Worm (Caenorhabditis elegans): ENCODE results near the gene ech-1.1.

The ech-1.1 gene

DNA sequence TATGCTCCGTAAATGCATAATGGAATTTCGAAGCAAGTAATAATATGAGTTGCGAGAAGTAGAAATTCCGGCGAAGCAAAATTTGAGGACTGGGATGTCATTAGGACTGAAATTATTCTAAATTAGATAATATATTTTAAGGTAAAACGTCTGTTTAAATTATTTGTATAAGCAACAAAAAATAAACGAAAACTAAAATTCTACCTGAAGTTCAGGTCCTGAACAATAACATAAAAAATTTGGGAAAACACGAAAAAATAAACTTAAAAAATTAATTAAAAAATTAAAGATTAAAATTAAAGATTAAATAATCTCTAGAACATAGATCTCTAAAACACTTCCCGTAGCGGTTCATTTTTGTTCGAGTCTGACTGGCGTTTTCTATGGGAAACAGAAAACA, 18.5 kb upstream of the ech-1.1 start, which contains the start of gene srh-251:
TSS of gene srh-251 (minus strand) at position 101 of the 400 bp plus-strand sequence.
- TF ChIP-seq ctbp-1 (GFP tag; IDR thresholded peaks at IDR 0.05) (no peak), zfp-2 (tag; optimal IDR thresholded peaks at IDR 0.05) (no peak), ceh-62 (tag; optimal IDR thresholded peaks at IDR 0.05) (no peak), dmd-6 (GFP tag; IDR thresholded peaks at IDR 0.05) (no peak), F44E2.7 (GFP tag; IDR thresholded peaks at IDR 0.05) (no peak), tag-97 (GFP tag; IDR thresholded peaks at IDR 0.05) (no peak), R02D3.7 (tag; optimal IDR thresholded peaks at IDR 0.05) (no peak), nhr-28 (tag; optimal IDR thresholded peaks at IDR 0.05) (no peak), Y5F2A.4 (GFP tag; optimal IDR thresholded peaks at IDR 0.05) (no peak), sdz-12 (GFP tag; optimal IDR thresholded peaks at IDR 0.05) (no peak), ceh-82 (tag; optimal IDR thresholded peaks at IDR 0.05) (no peak), lin-1 (GFP tag; IDR thresholded peaks at IDR 0.05) (no peak), aly-2 (tag; optimal IDR thresholded peaks at IDR 0.05) (no peak), egl-43 (GFP tag; IDR thresholded peaks at IDR 0.05) (no peak), attf-4 (tag; optimal IDR thresholded peaks at IDR 0.05) (no peak), Y75B8A.6 (GFP tag; IDR thresholded peaks at IDR 0.05) (no peak), nhr-48 (tag; optimal IDR thresholded peaks at IDR 0.05) (no peak), F26F4.8 (GFP tag; conservative IDR thresholded peaks at IDR 0.05) (no peak), lim-7 (GFP tag; IDR thresholded peaks at IDR 0.05) (no peak), gei-8 (GFP tag; optimal IDR thresholded peaks at IDR 0.05) (no peak)

DNA sequence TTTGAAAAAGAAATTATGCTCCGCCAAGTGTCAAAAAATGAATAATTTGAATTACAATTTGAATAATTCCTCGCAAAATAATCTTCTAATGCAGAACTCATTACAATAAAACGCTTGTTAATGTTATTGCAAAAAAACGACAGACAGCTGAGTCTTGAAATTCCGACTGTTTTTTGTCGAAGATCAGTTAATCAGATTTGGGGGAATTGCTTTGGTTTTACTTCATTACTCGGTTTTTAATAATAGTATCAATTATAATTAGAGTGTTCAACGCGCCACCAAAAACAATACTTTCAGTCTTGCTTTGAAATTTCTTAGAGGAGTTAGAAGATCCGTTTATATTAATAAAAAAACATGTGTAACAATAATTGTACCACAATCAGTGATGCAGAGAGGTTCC, 16.6 kb upstream of the ech-1.1 start, which contains the start of gene srh-122:
TSS of gene srh-122 (minus strand) at position 101 of the 400 bp plus-strand sequence.
- TF ChIP-seq spr-1 (tag; optimal IDR thresholded peaks at IDR 0.05) = no peak
- no peak for TF ChIP-seq nhr-111 (GFP tag; optimal IDR thresholded peaks at IDR 0.05)
- TF ChIP-seq ceh-32 (tag; optimal IDR thresholded peaks at IDR 0.05; ENCODE audit: poor library complexity) = no peak
- TF ChIP-seq fos-1 (tag; optimal IDR thresholded peaks at IDR 0.05) = no peak
- no peak for TF ChIP-seq tag-97 (GFP tag; IDR thresholded peaks at IDR 0.05)

DNA sequence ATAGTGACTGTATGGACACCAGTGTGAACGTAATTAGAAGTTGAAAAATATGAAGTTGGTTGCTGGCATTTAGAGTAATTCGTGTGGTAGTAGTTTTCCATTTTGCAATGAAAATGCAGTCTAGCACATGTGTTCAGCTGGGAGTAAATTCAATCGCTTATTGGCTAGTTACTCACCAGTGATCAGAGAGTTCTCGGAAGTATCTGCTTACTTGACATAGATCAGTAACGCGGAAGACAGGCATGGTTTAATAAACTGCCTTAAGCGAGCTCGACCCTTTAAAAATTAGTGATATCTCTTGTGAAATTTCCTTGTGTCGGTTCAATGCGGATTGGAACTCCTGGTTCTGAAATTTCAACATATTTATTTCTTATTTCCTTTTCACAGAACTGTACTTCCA, 14.9 kb upstream of the ech-1.1 start, which contains the start of gene srh-52:
TSS of gene srh-52 (minus strand) at position 101 of the 400 bp plus-strand sequence.
- no peak for TF ChIP-seq Y75B8A.6 (GFP tag; IDR thresholded peaks at IDR 0.05)
- no peak for TF ChIP-seq mes-2 (tag; optimal IDR thresholded peaks at IDR 0.05; ENCODE audit: poor library complexity, severe bottlenecking)
- TF ChIP-seq rbr-2 (tag; optimal IDR thresholded peaks at IDR 0.05) = no peak
- no peak for TF ChIP-seq duxl-1 (tag; optimal IDR thresholded peaks at IDR 0.05; ENCODE audit: poor library complexity)
- no peak for TF ChIP-seq hlh-11 (tag; optimal IDR thresholded peaks at IDR 0.05)
- no peak for TF ChIP-seq ceh-44 (GFP tag; IDR thresholded peaks at IDR 0.05)
- no peak for TF ChIP-seq cey-2 (tag; optimal IDR thresholded peaks at IDR 0.05; ENCODE audit: borderline replicate concordance, insufficient read depth)
- no peak for TF ChIP-seq unc-62 (GFP tag; optimal IDR thresholded peaks at IDR 0.05 in 1 of 2)
- TF ChIP-seq unc-62 (tag; optimal IDR thresholded peaks at IDR 0.05) = no peak
- no peak for TF ChIP-seq egl-43 (GFP tag; IDR thresholded peaks at IDR 0.05)

DNA sequence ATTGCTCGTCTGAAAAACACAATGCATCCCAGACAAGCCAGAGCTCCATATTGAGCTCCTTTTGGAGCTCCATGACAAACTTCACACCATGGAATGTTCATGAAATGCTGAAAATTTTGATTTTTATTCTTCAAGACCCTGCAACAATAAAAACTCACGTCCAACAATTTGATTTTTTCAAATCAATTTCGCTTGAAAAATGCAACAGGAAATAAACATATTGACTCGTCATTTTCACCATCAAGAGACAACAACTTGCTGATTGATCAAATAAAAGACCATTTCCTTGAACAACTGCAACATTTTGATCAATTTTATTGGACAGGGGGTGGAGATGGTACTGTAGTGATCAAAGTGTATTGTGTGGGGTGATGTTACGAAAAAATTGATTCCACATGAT, 8.4 kb upstream of the ech-1.1 start, which contains the start of gene nhr-269:
TSS of gene nhr-269 (minus strand) at position 101 of the 400 bp plus-strand sequence.
- no peak for TF ChIP-seq F10B5.3 (tag; optimal IDR thresholded peaks at IDR 0.05)
- no peak for TF ChIP-seq unc-130 (GFP tag; optimal IDR thresholded peaks at IDR 0.05)
- no peak for TF ChIP-seq nhr-41 (GFP tag; IDR thresholded peaks at IDR 0.05)
- TF ChIP-seq D1046.2 (GFP tag; IDR thresholded peaks at IDR 0.05) = no peak
- TF ChIP-seq ceh-32 (tag; optimal IDR thresholded peaks at IDR 0.05; ENCODE audit: poor library complexity) = no peak
- no peak for TF ChIP-seq mxl-2 (GFP tag; conservative IDR thresholded peaks at IDR 0.05)
- no peak for TF ChIP-seq zip-2 (tag; optimal IDR thresholded peaks at IDR 0.05)
- no peak for TF ChIP-seq snpc-1.2 (GFP tag; IDR thresholded peaks at IDR 0.05)

Data from whole organism, L4 larva.